Worm (Caenorhabditis elegans) whole organism, L3 larva: ENCODE results near the gene acbp-5.

Experiments
- hmg-11 ChIP-seq: sonication (generic microtip); optimal IDR thresholded peaks from 2 replicates; lab custom pipeline; 2016; ENCODE audit warnings: missing genetic modification characterization, missing compliant biosample characterization
- nhr-237 ChIP-seq: fragments of 150-350 bp; optimal IDR thresholded peaks from 2 replicates; lab custom pipeline; 2014; ENCODE audit warnings: missing biosample characterization, missing genetic modification characterization

- TF ChIP-seq hmg-11 (tag; lab: Kevin White, UChicago) (no peak), nhr-237 (tag; lab: Kevin White, UChicago) (no peak)
These were observed 24.9 kb upstream of the acbp-5 start for ce11 chrIII:13666406-13666805.
